Worm (Caenorhabditis elegans) whole organism, L1 larva: ENCODE results near the gene C45E5.1.

ENCODE experiments used
- aha-1 ChIP-seq: fragments of 150-350 bp; optimal IDR thresholded peaks from 2 replicates; lab custom pipeline; 2014; ENCODE audit warnings: missing biosample characterization, missing genetic modification characterization
- ama-1 ChIP-seq: fragments of 150-350 bp; optimal IDR thresholded peaks from 2 replicates; lab custom pipeline; 2014
- blmp-1 ChIP-seq: fragments of 150-350 bp; optimal IDR thresholded peaks from 2 replicates; lab custom pipeline; 2014; ENCODE audit warnings: missing biosample characterization, missing genetic modification characterization
- egl-13 ChIP-seq: sonication (generic microtip); optimal IDR thresholded peaks from 2 replicates; lab custom pipeline; 2016; ENCODE audit warnings: missing genotype, missing genetic modification reagents, missing genetic modification characterization, missing compliant biosample characterization
- hpl-2 ChIP-seq: fragments of 150-350 bp; optimal IDR thresholded peaks from 2 replicates; lab custom pipeline; 2014; ENCODE audit warnings: missing biosample characterization, missing genetic modification reagents, missing genetic modification characterization
- lin-13 ChIP-seq: fragments of 150-350 bp; optimal IDR thresholded peaks from 2 replicates; lab custom pipeline; 2014; ENCODE audit warnings: missing biosample characterization, missing genetic modification reagents, missing genetic modification characterization
- lin-35 ChIP-seq, 2 experiments: fragments of 150-350 bp; optimal IDR thresholded peaks; 2 replicates each; lab custom pipeline; 2014; ENCODE audit warnings: missing biosample characterization in 2 of 2, missing genetic modification characterization in 2 of 2, missing genetic modification reagents in 2 of 2
- lin-39 ChIP-seq: fragments of 150-350 bp; optimal IDR thresholded peaks from 2 replicates; lab custom pipeline; 2014; ENCODE audit warnings: missing biosample characterization, missing genetic modification reagents, missing genetic modification characterization
- nhr-11 ChIP-seq: fragments of 150-350 bp; optimal IDR thresholded peaks from 2 replicates; lab custom pipeline; 2014; ENCODE audit warnings: missing biosample characterization, missing genetic modification characterization
- snpc-4 ChIP-seq: fragments of 150-350 bp; optimal IDR thresholded peaks from 2 replicates; lab custom pipeline; 2014; ENCODE audit warnings: missing biosample characterization, missing genetic modification characterization
- sox-4 ChIP-seq: sonication (generic microtip); optimal IDR thresholded peaks from 2 replicates; lab custom pipeline; 2016; ENCODE audit warnings: missing genetic modification characterization, missing compliant biosample characterization
- tlp-1 ChIP-seq: fragments of 150-350 bp; optimal IDR thresholded peaks from 2 replicates; lab custom pipeline; 2014; ENCODE audit warnings: missing biosample characterization, missing genetic modification characterization
- zag-1 ChIP-seq: fragments of 150-350 bp; optimal IDR thresholded peaks from 2 replicates; lab custom pipeline; 2014; ENCODE audit warnings: missing biosample characterization, missing genetic modification characterization
- ztf-4 ChIP-seq: fragments of 150-350 bp; optimal IDR thresholded peaks from 2 replicates; lab custom pipeline; 2014; ENCODE audit warnings: missing biosample characterization, missing genetic modification characterization

DNA sequence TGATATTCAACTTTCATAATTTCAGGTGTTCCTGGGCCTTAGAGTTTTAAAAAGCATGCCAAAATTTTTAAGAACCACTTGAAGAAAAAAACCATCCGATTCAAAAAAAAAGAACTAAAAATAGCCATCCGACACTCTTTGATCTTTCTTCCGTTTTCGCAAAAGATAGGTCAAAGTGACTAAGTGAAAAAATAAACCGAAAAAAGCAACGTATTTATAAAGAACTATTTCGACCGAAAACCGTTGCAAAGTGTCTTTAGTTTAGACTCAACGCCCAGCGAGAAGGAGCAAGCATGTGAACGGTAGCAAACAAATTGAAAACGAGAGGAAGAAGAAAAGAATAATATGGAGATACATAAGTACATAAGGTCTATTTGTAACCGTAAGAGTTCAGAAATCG is 39.5 kb downstream of the C45E5.1 start:
- TF ChIP-seq egl-13 (tag; lab: Kevin White, UChicago) (no peak), tlp-1 (tag; lab: Kevin White, UChicago) (no peak), sox-4 (tag; lab: Kevin White, UChicago) (no peak), blmp-1 (no peak), hpl-2 (no peak), lin-13 (no peak), lin-39 (tag; lab: Kevin White, UChicago) (no peak), lin-35 (GFP tag; optimal IDR thresholded peaks at IDR 0.05; lab: Kevin White, UChicago) (no peak), snpc-4 (tag; lab: Kevin White, UChicago) (no peak), aha-1 (tag; lab: Kevin White, UChicago) (no peak), ztf-4 (tag; lab: Kevin White, UChicago) (no peak), ama-1 (lab: Kevin White, UChicago) (no peak), zag-1 (tag; lab: Kevin White, UChicago) (no peak), nhr-11 (tag; lab: Kevin White, UChicago) (no peak)
